Fruit fly (Drosophila melanogaster) Kc167 (cell line): ENCODE results near the gene CG3168.

Experiments
- Myc ChIP-seq: fragments of >200 bp; optimal IDR thresholded peaks from 2 replicates; lab custom pipeline; 2017; ENCODE audit warnings: missing external identifiers
- h ChIP-seq: fragments of >200 bp; optimal IDR thresholded peaks from 3 replicates; lab custom pipeline; 2018; ENCODE audit warnings: missing external identifiers
- insv ChIP-seq: fragments of >200 bp; optimal IDR thresholded peaks from 3 replicates; lab custom pipeline; 2018; ENCODE audit warnings: missing external identifiers
- psq ChIP-seq: fragments of >200 bp; optimal IDR thresholded peaks from 2 replicates; lab custom pipeline; 2017; ENCODE audit warnings: missing external identifiers
- ttk ChIP-seq: sonication (Bioruptor generic); optimal IDR thresholded peaks from 2 replicates; lab custom pipeline; 2017; ENCODE audit warnings: missing external identifiers

DNA sequence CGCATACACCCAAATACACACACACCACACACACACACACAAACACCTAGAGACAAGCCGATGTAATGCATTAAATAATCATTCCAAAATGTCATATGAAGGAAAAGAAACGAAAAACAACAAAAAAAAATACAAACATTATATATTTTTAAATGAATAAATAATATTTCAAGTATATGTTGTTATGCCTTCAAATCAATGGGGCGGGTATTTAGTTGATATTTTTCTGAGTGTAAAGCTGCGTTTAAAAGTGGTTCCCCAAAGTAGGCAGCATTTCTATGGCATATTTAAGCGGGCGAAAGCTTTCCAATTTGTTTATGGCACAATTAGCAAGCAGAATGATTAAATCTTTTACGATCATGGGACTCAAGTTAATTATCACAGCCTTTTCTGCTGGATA, 20.5 kb downstream of the CG3168 start:
- TF ChIP-seq h (lab: Kevin White, UChicago): no peak
- no peak for TF ChIP-seq ttk (lab: Kevin White, UChicago)
- no peak for TF ChIP-seq insv
- no peak for TF ChIP-seq psq (lab: Kevin White, UChicago)
- TF ChIP-seq Myc: no peak
